Worm (Caenorhabditis elegans): Measurements from ENCODE around the gene ubh-3.

DNA sequence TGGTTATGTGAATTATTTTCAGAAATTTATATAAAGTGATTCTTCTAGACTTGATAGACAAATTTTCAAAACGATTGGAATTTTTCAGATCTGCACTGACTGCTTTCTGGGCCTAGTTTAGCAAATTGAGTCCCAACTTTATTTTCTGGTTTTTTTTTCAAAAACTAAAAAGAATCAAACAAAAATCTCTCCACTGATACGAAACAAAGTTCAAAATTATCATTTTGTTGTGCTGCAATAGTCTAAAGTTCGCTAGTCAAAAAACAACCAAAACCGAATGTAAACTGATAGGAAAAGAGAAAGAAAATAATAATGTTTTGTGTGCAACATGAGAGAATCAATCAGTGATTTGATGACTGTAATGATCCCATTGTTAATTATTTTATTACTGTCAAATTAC lies 41.3 kb upstream of the ubh-3 start, which contains the start of gene lipl-4:
- TF ChIP-seq dpl-1 (GFP tag; optimal IDR thresholded peaks at IDR 0.05) (no peak), snpc-1.3 (tag; optimal IDR thresholded peaks at IDR 0.05; ENCODE audit: insufficient read depth) (no peak), lin-35 (GFP tag; optimal IDR thresholded peaks at IDR 0.05) (no peak), egrh-3 (GFP tag; IDR thresholded peaks at IDR 0.05) (no peak), atf-7 (tag; optimal IDR thresholded peaks at IDR 0.05) (no peak), Y67H2A.10 (GFP tag; conservative IDR thresholded peaks at IDR 0.05) (no peak), dox-1 (GFP tag; IDR thresholded peaks at IDR 0.05) (no peak), nhr-120 (GFP tag; IDR thresholded peaks at IDR 0.05) (no peak), him-1 (tag; optimal IDR thresholded peaks at IDR 0.05) (no peak)
